Fruit fly (Drosophila melanogaster) whole organism, prepupa: ENCODE measurements around the gene PolD1.
A peak's percentile ranks its signal among the peaks of the same experiment; 100 is the strongest.

Experiments used
- CG10669 ChIP-seq: fragments of 200-800 bp; sonication (Bioruptor generic); optimal IDR thresholded peaks from 3 replicates; lab custom pipeline; 2018; ENCODE audit warnings: missing biosample characterization, mild to moderate bottlenecking, missing genetic modification characterization, moderate library complexity
- CG11294 ChIP-seq: fragments of 200-800 bp; sonication (Bioruptor generic); IDR thresholded peaks from 2 replicates; pipeline ENCODE4 v1.3.6; 2022; ENCODE audit warnings: missing biosample characterization, missing genetic modification characterization
- CG11762 ChIP-seq: fragments of 200-800 bp; sonication (Bioruptor generic); optimal IDR thresholded peaks from 3 replicates; lab custom pipeline; 2016; ENCODE audit warnings: missing biosample characterization, missing genetic modification characterization; ENCODE audit not compliant: insufficient read depth
- CG1621 ChIP-seq: fragments of 200-800 bp; sonication (Bioruptor generic); optimal IDR thresholded peaks from 3 replicates; lab custom pipeline; 2018; ENCODE audit warnings: missing biosample characterization, mild to moderate bottlenecking, missing genetic modification characterization
- CG32006 ChIP-seq: fragments of 200-800 bp; sonication (Bioruptor generic); optimal IDR thresholded peaks from 3 replicates; lab custom pipeline; 2017; ENCODE audit warnings: missing biosample characterization, mild to moderate bottlenecking, missing genetic modification characterization
- CG34406 ChIP-seq: fragments of 200-800 bp; sonication (Bioruptor generic); optimal IDR thresholded peaks from 3 replicates; lab custom pipeline; 2016; ENCODE audit warnings: missing biosample characterization, missing genetic modification characterization
- CG3919 ChIP-seq: fragments of 200-800 bp; sonication (Bioruptor generic); optimal IDR thresholded peaks from 3 replicates; lab custom pipeline; 2016; ENCODE audit warnings: missing biosample characterization, missing genetic modification characterization
- CG4318 ChIP-seq: fragments of 200-800 bp; sonication (Bioruptor generic); optimal IDR thresholded peaks from 3 replicates; lab custom pipeline; 2017; ENCODE audit warnings: missing biosample characterization, mild to moderate bottlenecking, missing genetic modification characterization
- CG6276 ChIP-seq: fragments of 200-800 bp; sonication (Bioruptor generic); optimal IDR thresholded peaks from 2 replicates; lab custom pipeline; 2017; ENCODE audit warnings: missing biosample characterization, mild to moderate bottlenecking, missing genetic modification characterization
- CG6792 ChIP-seq: fragments of 200-800 bp; sonication (Bioruptor generic); optimal IDR thresholded peaks from 3 replicates; lab custom pipeline; 2016; ENCODE audit warnings: missing biosample characterization, missing genetic modification characterization
- CG6808 ChIP-seq: fragments of 200-800 bp; sonication (Bioruptor generic); optimal IDR thresholded peaks from 3 replicates; lab custom pipeline; 2017; ENCODE audit warnings: missing biosample characterization, missing genetic modification characterization, mild to moderate bottlenecking, moderate library complexity, missing genetic modification reagents
- CG6854 ChIP-seq: fragments of 200-800 bp; sonication (Bioruptor generic); optimal IDR thresholded peaks from 2 replicates; lab custom pipeline; 2017; ENCODE audit warnings: missing biosample characterization, mild to moderate bottlenecking, missing genetic modification characterization
- CG8119 ChIP-seq: fragments of 200-800 bp; sonication (Bioruptor generic); IDR thresholded peaks from 3 replicates; pipeline ENCODE4 v1.3.6; 2022; ENCODE audit warnings: missing biosample characterization, missing genetic modification characterization
- CG8632 ChIP-seq: fragments of 200-800 bp; sonication (Bioruptor generic); optimal IDR thresholded peaks from 3 replicates; lab custom pipeline; 2016; ENCODE audit warnings: missing biosample characterization, missing genetic modification characterization
- CG9139 ChIP-seq: fragments of 200-800 bp; sonication (Bioruptor generic); optimal IDR thresholded peaks from 3 replicates; lab custom pipeline; 2017; ENCODE audit warnings: missing biosample characterization, mild to moderate bottlenecking, missing genetic modification characterization
- Eip75B ChIP-seq: fragments of 200-800 bp; sonication (Bioruptor generic); optimal IDR thresholded peaks from 3 replicates; lab custom pipeline; 2016; ENCODE audit warnings: missing biosample characterization, missing genetic modification characterization
- Eip78C ChIP-seq: fragments of 200-800 bp; sonication (Bioruptor generic); peaks from one replicate; lab custom pipeline; 2016; ENCODE audit warnings: missing biosample characterization, missing genetic modification characterization
- Eip93F ChIP-seq: fragments of 200-800 bp; sonication (Bioruptor generic); optimal IDR thresholded peaks from 2 replicates; lab custom pipeline; 2016; ENCODE audit warnings: missing biosample characterization, mild to moderate bottlenecking, missing genetic modification characterization
- Ets21C ChIP-seq: fragments of 200-800 bp; sonication (Bioruptor generic); optimal IDR thresholded peaks from 3 replicates; lab custom pipeline; 2016; ENCODE audit warnings: missing biosample characterization, missing genetic modification characterization
- Ets96B ChIP-seq: fragments of 200-800 bp; optimal IDR thresholded peaks from 2 replicates; lab custom pipeline; 2019; ENCODE audit warnings: missing biosample characterization, mild to moderate bottlenecking, missing genetic modification characterization, moderate library complexity
- Hr38 ChIP-seq: sonication (Bioruptor generic); optimal IDR thresholded peaks from 2 replicates; lab custom pipeline; 2016; ENCODE audit warnings: missing biosample characterization, missing genetic modification characterization
- Hr39 ChIP-seq: fragments of 200-800 bp; sonication (Bioruptor generic); optimal IDR thresholded peaks from 2 replicates; lab custom pipeline; 2016; ENCODE audit warnings: missing biosample characterization, missing genetic modification characterization
- Hr4 ChIP-seq: fragments of 200-800 bp; sonication (Bioruptor generic); optimal IDR thresholded peaks from 3 replicates; lab custom pipeline; 2016; ENCODE audit warnings: missing biosample characterization, missing genetic modification characterization
- Lpt ChIP-seq: fragments of 200-800 bp; sonication (Bioruptor generic); optimal IDR thresholded peaks from 3 replicates; lab custom pipeline; 2016; ENCODE audit warnings: missing biosample characterization, missing genetic modification characterization
- Met ChIP-seq: fragments of 200-800 bp; sonication (Bioruptor generic); optimal IDR thresholded peaks from 3 replicates; lab custom pipeline; 2016; ENCODE audit warnings: missing biosample characterization, missing genetic modification characterization
- OdsH ChIP-seq: fragments of 200-800 bp; sonication (Bioruptor generic); optimal IDR thresholded peaks from 3 replicates; lab custom pipeline; 2016; ENCODE audit warnings: missing biosample characterization, missing genetic modification characterization
- Smox ChIP-seq: fragments of 200-800 bp; sonication (Bioruptor generic); optimal IDR thresholded peaks from 3 replicates; lab custom pipeline; 2016; ENCODE audit warnings: missing biosample characterization, missing genetic modification characterization
- Sox102F ChIP-seq: fragments of 200-800 bp; sonication (Bioruptor generic); optimal IDR thresholded peaks from 2 replicates; lab custom pipeline; 2016; ENCODE audit warnings: missing biosample characterization, mild to moderate bottlenecking, missing genetic modification characterization
- Sox14 ChIP-seq: fragments of 200-800 bp; sonication (Bioruptor generic); optimal IDR thresholded peaks from 3 replicates; lab custom pipeline; 2016; ENCODE audit warnings: missing biosample characterization, missing genetic modification characterization
- Sox15 ChIP-seq: fragments of 200-800 bp; sonication (Bioruptor generic); optimal IDR thresholded peaks from 3 replicates; lab custom pipeline; 2016; ENCODE audit warnings: missing biosample characterization, missing genetic modification characterization
- acj6 ChIP-seq: fragments of 200-800 bp; sonication (Bioruptor generic); optimal IDR thresholded peaks from 3 replicates; lab custom pipeline; 2016; ENCODE audit warnings: missing biosample characterization, missing genetic modification characterization
- cyc ChIP-seq: fragments of 200-800 bp; sonication (Bioruptor generic); optimal IDR thresholded peaks from 3 replicates; lab custom pipeline; 2016; ENCODE audit warnings: missing biosample characterization, missing genetic modification characterization
- dac ChIP-seq: fragments of 200-800 bp; sonication (Bioruptor generic); optimal IDR thresholded peaks from 2 replicates; lab custom pipeline; 2017; ENCODE audit warnings: missing biosample characterization, mild to moderate bottlenecking, missing genetic modification characterization
- dsx ChIP-seq: fragments of 200-800 bp; optimal IDR thresholded peaks from 3 replicates; lab custom pipeline; 2019; ENCODE audit warnings: missing biosample characterization, mild to moderate bottlenecking, missing genetic modification characterization, moderate library complexity; ENCODE audit not compliant: poor library complexity, severe bottlenecking
- eg ChIP-seq: fragments of 200-800 bp; sonication (Bioruptor generic); IDR thresholded peaks from 3 replicates; pipeline ENCODE4 v1.3.6; 2022; ENCODE audit warnings: missing biosample characterization, missing genetic modification characterization
- esn ChIP-seq: fragments of 200-800 bp; sonication (Bioruptor generic); optimal IDR thresholded peaks from 2 replicates; lab custom pipeline; 2016; ENCODE audit warnings: missing biosample characterization, mild to moderate bottlenecking, missing genetic modification characterization, moderate library complexity
- lz ChIP-seq: fragments of 200-800 bp; sonication (Bioruptor generic); optimal IDR thresholded peaks from 3 replicates; lab custom pipeline; 2016; ENCODE audit warnings: missing biosample characterization, missing genetic modification characterization
- net ChIP-seq: fragments of 200-800 bp; sonication (Bioruptor generic); optimal IDR thresholded peaks from 3 replicates; lab custom pipeline; 2016; ENCODE audit warnings: missing biosample characterization, missing genetic modification characterization
- pdm3 ChIP-seq: fragments of 200-800 bp; sonication (Bioruptor generic); optimal IDR thresholded peaks from 3 replicates; lab custom pipeline; 2016; ENCODE audit warnings: missing biosample characterization, missing genetic modification characterization
- salr ChIP-seq, 2 experiments: fragments of 200-800 bp; sonication (Bioruptor generic); optimal IDR thresholded peaks; 3 replicates each; lab custom pipeline; 2016 to 2018; ENCODE audit warnings: missing biosample characterization in 2 of 2, missing genetic modification characterization in 2 of 2, mild to moderate bottlenecking in 1 of 2
- spab ChIP-seq: fragments of 200-800 bp; sonication (Bioruptor generic); optimal IDR thresholded peaks from 2 replicates; lab custom pipeline; 2017; ENCODE audit warnings: missing biosample characterization, mild to moderate bottlenecking, missing genetic modification characterization, missing genetic modification reagents
- topi ChIP-seq: fragments of 200-800 bp; sonication (Bioruptor generic); optimal IDR thresholded peaks from 3 replicates; lab custom pipeline; 2016; ENCODE audit warnings: missing biosample characterization, missing genetic modification characterization
- vri ChIP-seq: fragments of 200-800 bp; sonication (Bioruptor generic); optimal IDR thresholded peaks from 3 replicates; lab custom pipeline; 2016; ENCODE audit warnings: missing biosample characterization, mild to moderate bottlenecking, missing genetic modification characterization

Gene PolD1

DNA sequence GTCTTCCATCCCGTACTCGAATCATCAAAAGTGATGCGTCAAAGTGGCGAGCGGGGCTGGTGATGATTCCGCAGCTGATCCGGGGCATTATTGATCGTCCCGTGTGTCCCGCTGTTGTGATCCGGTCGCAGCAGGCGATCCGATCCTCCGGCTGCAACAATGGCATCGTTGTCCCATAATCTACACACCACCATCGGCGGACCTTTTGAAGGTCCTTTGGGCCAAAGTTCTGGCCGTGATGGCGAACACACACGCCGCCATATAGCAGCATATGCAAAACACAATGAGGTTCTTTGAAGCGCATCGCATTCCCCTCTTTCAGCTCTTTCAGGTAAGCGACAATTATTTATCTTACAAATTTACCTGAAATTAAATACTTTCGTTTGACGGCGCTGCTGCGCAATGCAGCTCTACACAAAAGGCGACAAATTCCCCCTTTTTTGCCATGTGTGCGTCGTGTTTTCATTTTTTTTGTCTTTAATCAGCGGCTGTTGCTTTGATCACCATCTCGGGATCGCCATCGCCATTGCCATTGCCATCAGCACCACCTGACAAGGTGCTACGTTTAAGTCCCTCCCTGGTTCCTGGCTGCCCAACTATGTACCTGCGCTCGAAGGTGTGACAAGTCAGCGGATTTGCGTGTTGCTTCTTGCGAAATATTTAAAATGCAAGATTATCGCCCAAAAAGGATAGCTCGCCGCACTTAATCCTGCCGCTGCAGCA lies 30.1 kb upstream of the PolD1 start:
- TF ChIP-seq OdsH (GFP tag; lab: Kevin White, UChicago) (no peak), vri (GFP tag; lab: Kevin White, UChicago) (no peak), Sox102F (GFP tag; lab: Kevin White, UChicago) (no peak), CG6276 (GFP tag; lab: Kevin White, UChicago) (no peak)

- no peak for TF ChIP-seq Sox15 (GFP tag; lab: Kevin White, UChicago)
- TF ChIP-seq Hr38, result no peak
- TF ChIP-seq CG11762 (GFP tag; lab: Kevin White, UChicago), result no peak
- TF ChIP-seq OdsH (GFP tag; lab: Kevin White, UChicago), result peak; percentile 2
- TF ChIP-seq salr (GFP tag; optimal IDR thresholded peaks at IDR 0.05; lab: Kevin White, UChicago), result peak in 1 of 2 experiments; percentile 1
- peak; percentile 56 for TF ChIP-seq topi (GFP tag; lab: Kevin White, UChicago)
- TF ChIP-seq esn (GFP tag; lab: Kevin White, UChicago), result peak; percentile 25
- peak; percentile 6 for TF ChIP-seq cyc (GFP tag; lab: Kevin White, UChicago)
- peak; percentile 20 for TF ChIP-seq Ets96B (tag; lab: Kevin White, UChicago)
- TF ChIP-seq Smox (GFP tag; lab: Kevin White, UChicago), result peak; percentile 23
- no peak for TF ChIP-seq CG34406 (GFP tag; lab: Kevin White, UChicago)
- no peak for TF ChIP-seq CG8119 (GFP tag; lab: Robert Waterston, UW)
- no peak for TF ChIP-seq CG6792 (GFP tag; lab: Kevin White, UChicago)
- no peak for TF ChIP-seq pdm3 (GFP tag; lab: Kevin White, UChicago)
- TF ChIP-seq Lpt (GFP tag; lab: Kevin White, UChicago), result no peak
- peak; percentile 22 for TF ChIP-seq acj6
- no peak for TF ChIP-seq Eip93F (GFP tag; lab: Kevin White, UChicago)
- TF ChIP-seq CG1621, result no peak
- TF ChIP-seq CG32006 (GFP tag; lab: Kevin White, UChicago), result peak; percentile 10
- TF ChIP-seq CG10669 (GFP tag; lab: Kevin White, UChicago), result peak; percentile 8
- TF ChIP-seq Sox14 (GFP tag; lab: Kevin White, UChicago), result no peak
- peak; percentile 27 for TF ChIP-seq Met
- TF ChIP-seq Eip78C (GFP tag; lab: Kevin White, UChicago), result peak; percentile 78
Observed at dm6 chr3L:16016911-16017310, 29.3 kb upstream of the PolD1 start.

dm6 chr3L:16015765-16016760 lies 28.4 kb upstream of the PolD1 start:
- TF ChIP-seq spab (GFP tag; lab: Kevin White, UChicago) (peak; percentile 64), CG1621 (no peak), net (peak; percentile 19), CG9139 (GFP tag; lab: Kevin White, UChicago) (peak; percentile 43), eg (GFP tag; lab: Robert Waterston, UW) (no peak), dsx (GFP tag; lab: Kevin White, UChicago) (peak; percentile 95), CG6854 (GFP tag; lab: Kevin White, UChicago) (no peak), Sox15 (GFP tag; lab: Kevin White, UChicago) (no peak), Hr39 (GFP tag; lab: Kevin White, UChicago) (no peak), vri (GFP tag; lab: Kevin White, UChicago) (no peak), CG6276 (GFP tag; lab: Kevin White, UChicago) (no peak), CG11294 (no peak), cyc (GFP tag; lab: Kevin White, UChicago) (peak; percentile 36), Smox (GFP tag; lab: Kevin White, UChicago) (peak; percentile 26), CG6808 (GFP tag; lab: Kevin White, UChicago) (peak; percentile 63), Eip78C (GFP tag; lab: Kevin White, UChicago) (peak; percentile 81), Hr4 (GFP tag; lab: Kevin White, UChicago) (no peak), CG32006 (GFP tag; lab: Kevin White, UChicago) (peak; percentile 20), CG11762 (GFP tag; lab: Kevin White, UChicago) (no peak), lz (GFP tag; lab: Kevin White, UChicago) (peak; percentile 9), CG3919 (GFP tag; lab: Kevin White, UChicago) (peak; percentile 58), Eip75B (GFP tag; lab: Kevin White, UChicago) (no peak), CG4318 (GFP tag; lab: Kevin White, UChicago) (no peak), Ets21C (no peak), CG8632 (GFP tag; lab: Kevin White, UChicago) (peak; percentile 69), dac (GFP tag; lab: Kevin White, UChicago) (no peak), CG6792 (GFP tag; lab: Kevin White, UChicago) (peak; percentile 47), pdm3 (GFP tag; lab: Kevin White, UChicago) (peak; percentile 14)
